Worm (Caenorhabditis elegans): ENCODE data around the gene men-1.

DNA sequence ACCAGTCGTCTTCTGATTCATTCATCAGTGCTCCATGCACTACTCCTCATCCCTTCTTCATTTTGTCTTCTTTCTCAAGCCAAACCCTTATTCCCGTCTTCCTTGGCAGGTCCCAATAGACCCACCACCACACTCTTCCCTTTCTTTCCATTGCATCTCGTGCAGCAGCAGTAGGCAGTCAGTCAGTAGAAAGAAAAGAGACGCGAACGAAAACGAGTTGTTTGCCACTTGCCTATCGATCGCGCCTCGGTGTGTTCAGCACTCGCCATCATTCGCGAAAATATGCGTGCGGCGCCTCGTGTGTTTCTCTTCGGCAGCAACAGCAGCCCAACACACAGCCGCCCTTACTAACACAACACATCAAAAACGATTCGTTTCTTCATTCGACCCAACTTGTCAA is 15.6 kb upstream of the men-1 start:
- no peak for TF ChIP-seq madf-6 (GFP tag; IDR thresholded peaks at IDR 0.05)
- TF ChIP-seq mel-28 (tag; optimal IDR thresholded peaks at IDR 0.05; ENCODE audit: borderline replicate concordance): no peak
- no peak for TF ChIP-seq ama-1 (optimal IDR thresholded peaks at IDR 0.05)
- TF ChIP-seq ama-1 (GFP tag; optimal IDR thresholded peaks at IDR 0.05): no peak
- TF ChIP-seq T26A5.8 (tag; optimal IDR thresholded peaks at IDR 0.05): no peak
- no peak for TF ChIP-seq F57A8.1 (GFP tag; optimal IDR thresholded peaks at IDR 0.05)
- TF ChIP-seq unc-130 (GFP tag; optimal IDR thresholded peaks at IDR 0.05): no peak
- TF ChIP-seq somi-1 (GFP tag; optimal IDR thresholded peaks at IDR 0.05): no peak

Data from whole organism, young adult.